Fruit fly (Drosophila melanogaster) whole organism, embryonic: ENCODE data around the gene Ndae1.

Source experiments
- Ada2b ChIP-seq: fragments of 200-800 bp; sonication (Bioruptor generic); IDR thresholded peaks from 2 replicates; pipeline ENCODE4 v1.3.6; 2022; ENCODE audit warnings: missing biosample characterization, missing genetic modification characterization
- Antp ChIP-seq: fragments of 200-800 bp; sonication (Bioruptor generic); optimal IDR thresholded peaks from 3 replicates; lab custom pipeline; 2016; ENCODE audit warnings: missing biosample characterization, missing genetic modification characterization
- CG10462 ChIP-seq: fragments of 200-800 bp; sonication (Bioruptor generic); optimal IDR thresholded peaks from 2 replicates; lab custom pipeline; 2016; ENCODE audit warnings: missing biosample characterization, missing genetic modification characterization
- CG10654 ChIP-seq: fragments of 200-800 bp; sonication (Bioruptor generic); optimal IDR thresholded peaks from 2 replicates; lab custom pipeline; 2016; ENCODE audit warnings: missing biosample characterization, missing genetic modification characterization
- CG12071 ChIP-seq: fragments of 200-800 bp; sonication (Bioruptor generic); optimal IDR thresholded peaks from 3 replicates; lab custom pipeline; 2018; ENCODE audit warnings: missing biosample characterization, mild to moderate bottlenecking, missing genetic modification characterization
- CG13296 ChIP-seq: fragments of 200-800 bp; sonication (Bioruptor generic); optimal IDR thresholded peaks from 3 replicates; lab custom pipeline; 2018; ENCODE audit warnings: missing biosample characterization, mild to moderate bottlenecking, missing genetic modification characterization
- CG13424 ChIP-seq: fragments of 200-800 bp; sonication (Bioruptor generic); optimal IDR thresholded peaks from 2 replicates; lab custom pipeline; 2019; ENCODE audit warnings: missing biosample characterization, mild to moderate bottlenecking, missing genetic modification characterization, moderate library complexity
- CG15479 ChIP-seq: fragments of 200-800 bp; sonication (Bioruptor generic); optimal IDR thresholded peaks from 3 replicates; lab custom pipeline; 2019; ENCODE audit warnings: missing biosample characterization, mild to moderate bottlenecking, missing genetic modification characterization, moderate library complexity
- CG1602 ChIP-seq: fragments of 200-800 bp; sonication (Bioruptor generic); optimal IDR thresholded peaks from 3 replicates; lab custom pipeline; 2016; ENCODE audit warnings: missing biosample characterization, missing genetic modification characterization
- CG1603 ChIP-seq: fragments of 200-800 bp; sonication (Bioruptor generic); optimal IDR thresholded peaks from 2 replicates; lab custom pipeline; 2019; ENCODE audit warnings: missing biosample characterization, mild to moderate bottlenecking, missing genetic modification characterization, moderate library complexity
- CG2712 ChIP-seq: fragments of 200-800 bp; optimal IDR thresholded peaks from 3 replicates; lab custom pipeline; 2019; ENCODE audit warnings: missing biosample characterization, mild to moderate bottlenecking, missing genetic modification characterization, moderate library complexity
- CG2875 ChIP-seq: fragments of 200-800 bp; sonication (Bioruptor generic); optimal IDR thresholded peaks from 2 replicates; lab custom pipeline; 2017; ENCODE audit warnings: missing biosample characterization, mild to moderate bottlenecking, missing genetic modification characterization, missing genetic modification reagents
- CG32532 ChIP-seq: fragments of 200-800 bp; sonication (Bioruptor generic); IDR thresholded peaks from 2 replicates; pipeline ENCODE4 v1.3.6; 2022; ENCODE audit warnings: missing biosample characterization, missing genetic modification characterization
- CG3847 ChIP-seq: fragments of 200-800 bp; sonication (Bioruptor generic); IDR thresholded peaks from 2 replicates; pipeline ENCODE4 v1.3.6; 2022; ENCODE audit warnings: missing biosample characterization, missing genetic modification characterization
- CG4360 ChIP-seq: fragments of 200-800 bp; sonication (Bioruptor generic); IDR thresholded peaks from 2 replicates; pipeline ENCODE4 v1.3.6; 2022; ENCODE audit warnings: missing biosample characterization, missing genetic modification characterization
- CG5180 ChIP-seq: fragments of 200-800 bp; sonication (Bioruptor generic); optimal IDR thresholded peaks from 3 replicates; lab custom pipeline; 2017; ENCODE audit warnings: missing biosample characterization, missing genetic modification characterization, mild to moderate bottlenecking, moderate library complexity, missing genetic modification reagents
- CG6272 ChIP-seq: fragments of 200-800 bp; sonication (Bioruptor generic); IDR thresholded peaks from 2 replicates; pipeline ENCODE4 v1.3.6; 2022; ENCODE audit warnings: missing biosample characterization, missing genetic modification characterization
- CG6689 ChIP-seq: fragments of 200-800 bp; sonication (Bioruptor generic); IDR thresholded peaks from 2 replicates; pipeline ENCODE4 v1.3.6; 2022; ENCODE audit warnings: missing biosample characterization, missing genetic modification characterization
- CG6765 ChIP-seq: fragments of 200-800 bp; sonication (Bioruptor generic); optimal IDR thresholded peaks from 3 replicates; lab custom pipeline; 2017; ENCODE audit warnings: missing biosample characterization, mild to moderate bottlenecking, missing genetic modification characterization
- CG6791 ChIP-seq: fragments of 200-800 bp; sonication (Bioruptor generic); IDR thresholded peaks from 3 replicates; pipeline ENCODE4 v1.3.6; 2022; ENCODE audit warnings: missing biosample characterization, missing genetic modification characterization; ENCODE audit not compliant: partially characterized antibody
- CG8089 ChIP-seq: fragments of 200-800 bp; sonication (Bioruptor generic); optimal IDR thresholded peaks from 3 replicates; lab custom pipeline; 2016; ENCODE audit warnings: missing biosample characterization, missing genetic modification characterization
- CG8281 ChIP-seq: fragments of 200-800 bp; sonication (Bioruptor generic); optimal IDR thresholded peaks from 2 replicates; lab custom pipeline; 2018; ENCODE audit warnings: missing biosample characterization, mild to moderate bottlenecking, missing genetic modification characterization, moderate library complexity
- CTCF ChIP-seq: fragments of 200-800 bp; sonication (Bioruptor generic); optimal IDR thresholded peaks from 2 replicates; lab custom pipeline; 2017; ENCODE audit warnings: missing biosample characterization, mild to moderate bottlenecking, missing genetic modification characterization, moderate library complexity
- CoRest ChIP-seq: fragments of 200-800 bp; sonication (Bioruptor generic); optimal IDR thresholded peaks from 3 replicates; lab custom pipeline; 2018; ENCODE audit warnings: missing biosample characterization, mild to moderate bottlenecking, missing genetic modification characterization, moderate library complexity
- Dll ChIP-seq: fragments of 200-800 bp; sonication (Bioruptor generic); IDR thresholded peaks from 4 replicates; pipeline ENCODE4 v1.3.6; 2022; ENCODE audit warnings: missing biosample characterization, missing genetic modification characterization; ENCODE audit not compliant: partially characterized antibody
- Fer2 ChIP-seq: fragments of 200-800 bp; sonication (Bioruptor generic); optimal IDR thresholded peaks from 2 replicates; lab custom pipeline; 2018; ENCODE audit warnings: missing biosample characterization, mild to moderate bottlenecking, missing genetic modification characterization, moderate library complexity
- HLH4C ChIP-seq: fragments of 200-800 bp; sonication (Bioruptor generic); IDR thresholded peaks from 3 replicates; pipeline ENCODE4 v1.3.6; 2022; ENCODE audit warnings: missing biosample characterization, missing genetic modification characterization; ENCODE audit not compliant: partially characterized antibody
- Lpt ChIP-seq: fragments of >200 bp; optimal IDR thresholded peaks from 2 replicates; lab custom pipeline; 2018; ENCODE audit warnings: missing biosample characterization, missing genetic modification characterization
- Ptx1 ChIP-seq: fragments of 200-800 bp; sonication (Bioruptor generic); IDR thresholded peaks from 2 replicates; pipeline ENCODE4 v1.3.6; 2022; ENCODE audit warnings: missing biosample characterization, missing genetic modification characterization
- Sox100B ChIP-seq: fragments of 200-800 bp; sonication (Bioruptor generic); optimal IDR thresholded peaks from 3 replicates; lab custom pipeline; 2018; ENCODE audit warnings: missing biosample characterization, mild to moderate bottlenecking, missing genetic modification characterization
- Spps ChIP-seq: fragments of 200-800 bp; sonication (Bioruptor generic); optimal IDR thresholded peaks from 2 replicates; lab custom pipeline; 2018; ENCODE audit warnings: missing biosample characterization, mild to moderate bottlenecking, missing genetic modification characterization
- TFAM ChIP-seq: fragments of 200-800 bp; sonication (Bioruptor generic); optimal IDR thresholded peaks from 2 replicates; lab custom pipeline; 2017; ENCODE audit warnings: missing biosample characterization, missing genetic modification characterization, inconsistent platforms
- az2 ChIP-seq: fragments of 200-800 bp; sonication (Bioruptor generic); optimal IDR thresholded peaks from 3 replicates; lab custom pipeline; 2016; ENCODE audit warnings: missing biosample characterization, missing genetic modification characterization
- bab2 ChIP-seq: fragments of 200-800 bp; sonication (Bioruptor generic); optimal IDR thresholded peaks from 2 replicates; lab custom pipeline; 2016; ENCODE audit warnings: missing biosample characterization, missing genetic modification characterization
- cato ChIP-seq: fragments of 200-800 bp; sonication (Bioruptor generic); optimal IDR thresholded peaks from 2 replicates; lab custom pipeline; 2016; ENCODE audit warnings: missing biosample characterization, missing genetic modification characterization, borderline replicate concordance
- caup ChIP-seq: fragments of 200-800 bp; sonication (Bioruptor generic); optimal IDR thresholded peaks from 3 replicates; lab custom pipeline; 2017; ENCODE audit warnings: missing biosample characterization, mild to moderate bottlenecking, missing genetic modification characterization, moderate library complexity; ENCODE audit not compliant: severe bottlenecking
- dan ChIP-seq: fragments of 200-800 bp; sonication (Bioruptor generic); IDR thresholded peaks from 2 replicates; pipeline ENCODE4 v1.3.6; 2022; ENCODE audit warnings: missing biosample characterization, missing genetic modification characterization
- danr ChIP-seq: fragments of 200-800 bp; sonication (Bioruptor generic); IDR thresholded peaks from 2 replicates; pipeline ENCODE4 v1.3.6; 2022; ENCODE audit warnings: missing biosample characterization, missing genetic modification characterization
- dysf ChIP-seq: fragments of 200-800 bp; sonication (Bioruptor generic); IDR thresholded peaks from 3 replicates; pipeline ENCODE4 v1.3.6; 2022; ENCODE audit warnings: missing biosample characterization, missing genetic modification characterization
- ewg ChIP-seq: fragments of 200-800 bp; sonication (Bioruptor generic); optimal IDR thresholded peaks from 3 replicates; lab custom pipeline; 2017; ENCODE audit warnings: mild to moderate bottlenecking, missing biosample characterization, missing genetic modification reagents, missing genetic modification characterization
- gfzf ChIP-seq: fragments of 200-800 bp; sonication (Bioruptor generic); optimal IDR thresholded peaks from 2 replicates; lab custom pipeline; 2016; ENCODE audit warnings: missing biosample characterization, mild to moderate bottlenecking, missing genetic modification characterization, moderate library complexity
- kay ChIP-seq: fragments of 200-800 bp; sonication (Bioruptor generic); optimal IDR thresholded peaks from 2 replicates; lab custom pipeline; 2016; ENCODE audit warnings: missing biosample characterization, missing genetic modification characterization
- klu ChIP-seq: fragments of 200-800 bp; sonication (Bioruptor generic); IDR thresholded peaks from 2 replicates; pipeline ENCODE4 v1.3.6; 2022; ENCODE audit warnings: missing biosample characterization, missing genetic modification characterization
- knrl ChIP-seq: fragments of 200-800 bp; sonication (Bioruptor generic); IDR thresholded peaks from 3 replicates; pipeline ENCODE4 v1.3.6; 2022; ENCODE audit warnings: missing biosample characterization, missing genetic modification characterization; ENCODE audit not compliant: partially characterized antibody
- lmd ChIP-seq: fragments of 200-800 bp; sonication (Bioruptor generic); IDR thresholded peaks from 2 replicates; pipeline ENCODE4 v1.3.6; 2022; ENCODE audit warnings: missing biosample characterization, missing genetic modification characterization
- luna ChIP-seq: fragments of 200-800 bp; sonication (Bioruptor generic); optimal IDR thresholded peaks from 2 replicates; lab custom pipeline; 2016; ENCODE audit warnings: missing biosample characterization, missing genetic modification characterization
- nmo ChIP-seq: fragments of 200-800 bp; sonication (Bioruptor generic); optimal IDR thresholded peaks from 2 replicates; lab custom pipeline; 2018; ENCODE audit warnings: missing biosample characterization, mild to moderate bottlenecking, missing genetic modification characterization, moderate library complexity
- onecut ChIP-seq: fragments of 200-800 bp; sonication (Bioruptor generic); IDR thresholded peaks from 2 replicates; pipeline ENCODE4 v1.3.6; 2022; ENCODE audit warnings: missing biosample characterization, missing genetic modification characterization
- sima ChIP-seq: fragments of 200-800 bp; sonication (Bioruptor generic); optimal IDR thresholded peaks from 2 replicates; lab custom pipeline; 2016; ENCODE audit warnings: missing biosample characterization, missing genetic modification characterization
- ssp ChIP-seq: fragments of 200-800 bp; sonication (Bioruptor generic); IDR thresholded peaks from 2 replicates; pipeline ENCODE4 v1.3.6; 2022; ENCODE audit warnings: missing biosample characterization, missing genetic modification characterization
- zen ChIP-seq: fragments of 200-800 bp; sonication (Bioruptor generic); optimal IDR thresholded peaks from 3 replicates; lab custom pipeline; 2018; ENCODE audit warnings: missing biosample characterization, mild to moderate bottlenecking, missing genetic modification characterization, moderate library complexity

The Ndae1 gene

dm6 chr2L:7258105-7258504, 9.0 kb upstream of the Ndae1 start (continued):
- peak; percentile 47 for TF ChIP-seq CoRest (tag; lab: Kevin White, UChicago)
- no peak for TF ChIP-seq Ada2b (GFP tag; lab: Robert Waterston, UW)
- TF ChIP-seq CG2875 (GFP tag; lab: Kevin White, UChicago): peak; percentile 7
- peak; percentile 74; the same call in 2 of the 3 replicates for TF ChIP-seq dysf (GFP tag; lab: Robert Waterston, UW)
- peak; percentile 22 for TF ChIP-seq cato (GFP tag; lab: Kevin White, UChicago)
- TF ChIP-seq Fer2 (tag; lab: Kevin White, UChicago): peak; percentile 1
- TF ChIP-seq CG6689 (GFP tag; lab: Robert Waterston, UW): 0 out of 2 replicates have a peak, but pooled peaks have one; percentile 17
- peak; percentile 31; the same call in 1 of the 2 replicates for TF ChIP-seq ssp (GFP tag; lab: Robert Waterston, UW)
- TF ChIP-seq CG13296: no peak
- no peak for TF ChIP-seq Dll (GFP tag; lab: Robert Waterston, UW)
- peak; percentile 59 for TF ChIP-seq CG1602 (GFP tag; lab: Kevin White, UChicago)
- peak; percentile 43 for TF ChIP-seq zen (tag; lab: Kevin White, UChicago)
- TF ChIP-seq HLH4C: peak; percentile 17; the same call in 1 of the 3 replicates
- peak; percentile 15; the same call in 1 of the 2 replicates for TF ChIP-seq CG6272 (GFP tag; lab: Robert Waterston, UW)
- peak; percentile 38 for TF ChIP-seq CG8089 (GFP tag; lab: Kevin White, UChicago)
- peak; percentile 61; the same call in 1 of the 2 replicates for TF ChIP-seq Ptx1
- TF ChIP-seq CG8281 (tag; lab: Kevin White, UChicago): no peak
- TF ChIP-seq CG12071 (GFP tag; lab: Kevin White, UChicago): no peak
- TF ChIP-seq CG6791 (GFP tag; lab: Robert Waterston, UW): peak; percentile 59; the same call in 2 of the 3 replicates
- peak; percentile 99 for TF ChIP-seq CTCF (GFP tag; lab: Kevin White, UChicago)
- TF ChIP-seq CG6765 (GFP tag; lab: Kevin White, UChicago): no peak
- no peak for TF ChIP-seq Lpt (GFP tag; lab: Kevin White, UChicago)
- TF ChIP-seq klu: no peak
- TF ChIP-seq dan (GFP tag; lab: Robert Waterston, UW): no peak
- TF ChIP-seq TFAM (GFP tag; lab: Kevin White, UChicago): no peak
- peak; percentile 53 for TF ChIP-seq CG1603 (tag; lab: Kevin White, UChicago)
- peak; percentile 30 for TF ChIP-seq CG10654 (GFP tag; lab: Kevin White, UChicago)
- TF ChIP-seq CG15479 (GFP tag; lab: Kevin White, UChicago): no peak
- peak; percentile 51 for TF ChIP-seq bab2 (GFP tag; lab: Kevin White, UChicago)
- TF ChIP-seq CG32532 (GFP tag; lab: Robert Waterston, UW): peak; percentile 87
- no peak for TF ChIP-seq CG10462 (GFP tag; lab: Kevin White, UChicago)
- TF ChIP-seq danr (GFP tag; lab: Robert Waterston, UW): no peak
- peak; percentile 52 for TF ChIP-seq CG3847 (GFP tag; lab: Robert Waterston, UW)
- TF ChIP-seq CG13424 (tag; lab: Kevin White, UChicago): peak; percentile 42
- no peak for TF ChIP-seq CG4360
- TF ChIP-seq az2 (GFP tag; lab: Kevin White, UChicago): peak; percentile 64
- no peak for TF ChIP-seq Sox100B (GFP tag; lab: Kevin White, UChicago)
- TF ChIP-seq Antp (GFP tag; lab: Kevin White, UChicago): peak; percentile 59
- peak; percentile 0 for TF ChIP-seq kay (GFP tag; lab: Kevin White, UChicago)
- TF ChIP-seq knrl: peak; percentile 36; the same call in 1 of the 3 replicates
- peak; percentile 57 for TF ChIP-seq onecut (GFP tag; lab: Robert Waterston, UW)
- TF ChIP-seq lmd (GFP tag; lab: Robert Waterston, UW): peak; percentile 45; the same call in 1 of the 2 replicates
- TF ChIP-seq luna: no peak
- peak; percentile 48 for TF ChIP-seq nmo (GFP tag; lab: Kevin White, UChicago)
- TF ChIP-seq gfzf: peak; percentile 1
- TF ChIP-seq ewg (GFP tag; lab: Kevin White, UChicago): peak; percentile 8
- TF ChIP-seq CG5180 (GFP tag; lab: Kevin White, UChicago): no peak
- no peak for TF ChIP-seq sima (GFP tag; lab: Kevin White, UChicago)
- no peak for TF ChIP-seq Spps
- TF ChIP-seq caup (GFP tag; lab: Kevin White, UChicago): peak; percentile 53
- TF ChIP-seq CG2712 (tag; lab: Kevin White, UChicago): peak; percentile 60
